Fruit fly (Drosophila melanogaster) Kc167 (cell line): Measurements from ENCODE around the gene Tbcc.

Source experiments
- Myc ChIP-seq: fragments of >200 bp; optimal IDR thresholded peaks from 2 replicates; lab custom pipeline; 2017; ENCODE audit warnings: missing external identifiers
- h ChIP-seq: fragments of >200 bp; optimal IDR thresholded peaks from 3 replicates; lab custom pipeline; 2018; ENCODE audit warnings: missing external identifiers
- insv ChIP-seq: fragments of >200 bp; optimal IDR thresholded peaks from 3 replicates; lab custom pipeline; 2018; ENCODE audit warnings: missing external identifiers
- psq ChIP-seq: fragments of >200 bp; optimal IDR thresholded peaks from 2 replicates; lab custom pipeline; 2017; ENCODE audit warnings: missing external identifiers
- ttk ChIP-seq: sonication (Bioruptor generic); optimal IDR thresholded peaks from 2 replicates; lab custom pipeline; 2017; ENCODE audit warnings: missing external identifiers

DNA sequence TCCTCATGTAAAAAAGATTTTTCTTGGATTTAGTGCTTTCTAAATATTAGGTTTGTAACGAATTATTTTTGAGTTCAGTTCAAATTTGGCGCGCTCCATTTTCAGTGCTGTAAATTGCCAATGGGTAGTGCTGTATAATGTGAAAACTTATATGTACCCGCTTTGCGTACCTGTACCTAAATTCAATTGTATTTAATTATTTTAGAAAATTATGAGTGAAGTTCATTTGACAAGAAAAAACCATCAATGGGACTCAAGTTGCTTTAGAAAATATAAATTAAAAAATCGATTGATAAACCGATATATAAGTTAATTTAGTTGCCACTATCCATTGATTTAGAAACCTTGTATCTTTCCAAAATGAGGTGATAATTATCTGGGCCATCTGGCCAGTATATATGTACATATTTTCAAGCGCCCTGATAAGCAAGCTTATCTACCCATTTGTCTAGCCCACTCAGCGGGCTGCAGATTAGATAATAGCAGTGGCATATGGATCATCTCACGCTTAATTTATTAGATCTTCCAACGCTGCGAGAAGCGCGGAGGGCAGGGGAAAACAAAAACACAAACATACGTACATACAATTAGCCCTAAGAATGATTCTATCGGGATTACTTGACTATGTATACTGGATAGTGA, 36.7 kb upstream of the Tbcc start:
- no peak for TF ChIP-seq insv (lab: Kevin White, UChicago)
- TF ChIP-seq ttk (lab: Kevin White, UChicago) = no peak
- TF ChIP-seq psq (lab: Kevin White, UChicago) = no peak
- no peak for TF ChIP-seq Myc
- TF ChIP-seq h (lab: Kevin White, UChicago) = no peak
